Fruit fly (Drosophila melanogaster) whole organism, embryonic: ENCODE results near the gene cav.
A peak's percentile ranks its signal among the peaks of the same experiment; 100 is the strongest.

Experiments used
- Aef1 ChIP-seq: fragments of 200-800 bp; sonication (Bioruptor generic); IDR thresholded peaks from 3 replicates; pipeline ENCODE4 v1.3.6; 2022; ENCODE audit warnings: missing biosample characterization, missing genetic modification characterization
- BtbVII ChIP-seq: fragments of 200-800 bp; sonication (Bioruptor generic); optimal IDR thresholded peaks from 3 replicates; lab custom pipeline; 2017; ENCODE audit warnings: missing biosample characterization, mild to moderate bottlenecking, missing genetic modification characterization
- CG10267 ChIP-seq: fragments of 200-800 bp; sonication (Bioruptor generic); optimal IDR thresholded peaks from 2 replicates; lab custom pipeline; 2018; ENCODE audit warnings: missing biosample characterization, mild to moderate bottlenecking, missing genetic modification characterization, moderate library complexity
- CG11398 ChIP-seq: fragments of 200-800 bp; sonication (Bioruptor generic); optimal IDR thresholded peaks from 2 replicates; lab custom pipeline; 2016; ENCODE audit warnings: missing biosample characterization, missing genetic modification characterization
- CG12942 ChIP-seq: fragments of 200-800 bp; sonication (Bioruptor generic); optimal IDR thresholded peaks from 3 replicates; lab custom pipeline; 2016; ENCODE audit warnings: missing biosample characterization, missing genetic modification characterization
- CG14667 ChIP-seq: fragments of 200-800 bp; sonication (Bioruptor generic); IDR thresholded peaks from 2 replicates; pipeline ENCODE4 v1.3.6; 2022; ENCODE audit warnings: missing biosample characterization, missing genetic modification characterization
- CG17328 ChIP-seq: fragments of 200-800 bp; sonication (Bioruptor generic); IDR thresholded peaks from 2 replicates; pipeline ENCODE4 v1.3.6; 2022; ENCODE audit warnings: missing biosample characterization, missing genetic modification characterization
- CG18599 ChIP-seq: fragments of 200-800 bp; sonication (Bioruptor generic); optimal IDR thresholded peaks from 3 replicates; lab custom pipeline; 2017; ENCODE audit warnings: missing biosample characterization, missing genetic modification characterization, mild to moderate bottlenecking, moderate library complexity, missing genetic modification reagents
- CG2202 ChIP-seq: fragments of 200-800 bp; sonication (Bioruptor generic); optimal IDR thresholded peaks from 2 replicates; lab custom pipeline; 2018; ENCODE audit warnings: missing biosample characterization, mild to moderate bottlenecking, missing genetic modification characterization
- CG34376 ChIP-seq: fragments of 200-800 bp; sonication (Bioruptor generic); optimal IDR thresholded peaks from 2 replicates; lab custom pipeline; 2018; ENCODE audit warnings: missing biosample characterization, mild to moderate bottlenecking, missing genetic modification characterization
- CG4730 ChIP-seq: fragments of 200-800 bp; sonication (Bioruptor generic); IDR thresholded peaks from 2 replicates; pipeline ENCODE4 v1.3.6; 2022; ENCODE audit warnings: missing biosample characterization, missing genetic modification characterization
- CG6765 ChIP-seq: fragments of 200-800 bp; sonication (Bioruptor generic); optimal IDR thresholded peaks from 3 replicates; lab custom pipeline; 2017; ENCODE audit warnings: missing biosample characterization, mild to moderate bottlenecking, missing genetic modification characterization
- CG6791 ChIP-seq: fragments of 200-800 bp; sonication (Bioruptor generic); IDR thresholded peaks from 3 replicates; pipeline ENCODE4 v1.3.6; 2022; ENCODE audit warnings: missing biosample characterization, missing genetic modification characterization; ENCODE audit not compliant: partially characterized antibody
- CG8290 ChIP-seq, 3 experiments: fragments of 200-800 bp; sonication (Bioruptor generic); optimal IDR thresholded peaks; 2 replicates each; lab custom pipeline; 2016 to 2019; ENCODE audit warnings: missing biosample characterization in 3 of 3, missing genetic modification characterization in 3 of 3, mild to moderate bottlenecking in 2 of 3, moderate library complexity in 1 of 3
- CG8359 ChIP-seq: fragments of 200-800 bp; sonication (Bioruptor generic); optimal IDR thresholded peaks from 2 replicates; lab custom pipeline; 2017; ENCODE audit warnings: missing biosample characterization, mild to moderate bottlenecking, missing genetic modification characterization, borderline replicate concordance
- D19B ChIP-seq: fragments of 200-800 bp; sonication (Bioruptor generic); optimal IDR thresholded peaks from 2 replicates; lab custom pipeline; 2017; ENCODE audit warnings: missing biosample characterization, mild to moderate bottlenecking, missing genetic modification characterization
- Dek ChIP-seq: fragments of 200-800 bp; sonication (Bioruptor generic); optimal IDR thresholded peaks from 3 replicates; lab custom pipeline; 2019; ENCODE audit warnings: missing biosample characterization, mild to moderate bottlenecking, missing genetic modification characterization, moderate library complexity
- Dp ChIP-seq: fragments of 200-800 bp; sonication (Bioruptor generic); optimal IDR thresholded peaks from 2 replicates; lab custom pipeline; 2018; ENCODE audit warnings: missing biosample characterization, mild to moderate bottlenecking, missing genetic modification characterization, moderate library complexity
- E2f1 ChIP-seq: fragments of 200-800 bp; sonication (Bioruptor generic); IDR thresholded peaks from 2 replicates; pipeline ENCODE4 v1.3.6; 2022; ENCODE audit warnings: missing biosample characterization, missing genetic modification characterization
- Elba2 ChIP-seq: fragments of 200-800 bp; sonication (Bioruptor generic); optimal IDR thresholded peaks from 3 replicates; lab custom pipeline; 2016; ENCODE audit warnings: missing biosample characterization, missing genetic modification characterization
- Ets97D ChIP-seq: fragments of 200-800 bp; sonication (Bioruptor generic); optimal IDR thresholded peaks from 3 replicates; lab custom pipeline; 2016; ENCODE audit warnings: missing biosample characterization, missing genetic modification characterization
- Hmx ChIP-seq: fragments of 200-800 bp; sonication (Bioruptor generic); optimal IDR thresholded peaks from 2 replicates; lab custom pipeline; 2016; ENCODE audit warnings: missing biosample characterization, missing genetic modification characterization
- Pdp1 ChIP-seq, 2 experiments: fragments of 200-800 bp; sonication (Bioruptor generic); optimal IDR thresholded peaks; 3 replicates each; lab custom pipeline; 2016; ENCODE audit warnings: missing biosample characterization in 2 of 2, missing genetic modification characterization in 2 of 2, mild to moderate bottlenecking in 1 of 2, moderate library complexity in 1 of 2
- Rx ChIP-seq: fragments of 200-800 bp; sonication (Bioruptor generic); IDR thresholded peaks from 2 replicates; pipeline ENCODE4 v1.3.6; 2022; ENCODE audit warnings: missing biosample characterization, missing genetic modification characterization
- Xbp1 ChIP-seq: fragments of 200-800 bp; sonication (Bioruptor generic); optimal IDR thresholded peaks from 3 replicates; lab custom pipeline; 2016; ENCODE audit warnings: missing biosample characterization, mild to moderate bottlenecking, missing genetic modification characterization
- ara ChIP-seq: fragments of 200-800 bp; sonication (Bioruptor generic); IDR thresholded peaks from 2 replicates; pipeline ENCODE4 v1.3.6; 2022; ENCODE audit warnings: missing biosample characterization, missing genetic modification characterization
- chinmo ChIP-seq: fragments of 200-800 bp; sonication (Bioruptor generic); IDR thresholded peaks from 4 replicates; pipeline ENCODE4 v1.3.6; 2022; ENCODE audit warnings: missing biosample characterization, missing genetic modification characterization; ENCODE audit not compliant: partially characterized antibody
- dati ChIP-seq: fragments of 200-800 bp; sonication (Bioruptor generic); IDR thresholded peaks from 2 replicates; pipeline ENCODE4 v1.3.6; 2022; ENCODE audit warnings: missing biosample characterization, missing genetic modification characterization
- gcm ChIP-seq: fragments of 200-800 bp; sonication (Bioruptor generic); optimal IDR thresholded peaks from 2 replicates; lab custom pipeline; 2019; ENCODE audit warnings: missing biosample characterization, mild to moderate bottlenecking, missing genetic modification characterization, moderate library complexity
- gem ChIP-seq: fragments of 200-800 bp; sonication (Bioruptor generic); optimal IDR thresholded peaks from 2 replicates; lab custom pipeline; 2019; ENCODE audit warnings: missing biosample characterization, mild to moderate bottlenecking, missing genetic modification characterization, moderate library complexity
- hb ChIP-seq: fragments of 200-800 bp; sonication (Bioruptor generic); IDR thresholded peaks from 3 replicates; pipeline ENCODE4 v1.3.6; 2022; ENCODE audit warnings: missing biosample characterization, missing genetic modification characterization; ENCODE audit not compliant: partially characterized antibody
- kni ChIP-seq: fragments of 200-800 bp; sonication (Bioruptor generic); optimal IDR thresholded peaks from 3 replicates; lab custom pipeline; 2017; ENCODE audit warnings: mild to moderate bottlenecking, missing biosample characterization, missing genetic modification reagents, missing genetic modification characterization
- lilli ChIP-seq: fragments of 200-800 bp; sonication (Bioruptor generic); optimal IDR thresholded peaks from 3 replicates; lab custom pipeline; 2016; ENCODE audit warnings: missing biosample characterization, missing genetic modification characterization
- mld ChIP-seq: fragments of 200-800 bp; sonication (Bioruptor generic); IDR thresholded peaks from 3 replicates; pipeline ENCODE4 v1.3.6; 2022; ENCODE audit warnings: missing biosample characterization, missing genetic modification characterization; ENCODE audit not compliant: partially characterized antibody
- nerfin-2 ChIP-seq: fragments of 200-800 bp; sonication (Bioruptor generic); IDR thresholded peaks from 2 replicates; pipeline ENCODE4 v1.3.6; 2022; ENCODE audit warnings: missing biosample characterization, missing genetic modification characterization; ENCODE audit not compliant: partially characterized antibody
- pho ChIP-seq: fragments of 200-800 bp; sonication (Bioruptor generic); optimal IDR thresholded peaks from 2 replicates; lab custom pipeline; 2016; ENCODE audit warnings: missing biosample characterization, missing genetic modification characterization
- phol ChIP-seq: fragments of 200-800 bp; sonication (Bioruptor generic); optimal IDR thresholded peaks from 3 replicates; lab custom pipeline; 2018; ENCODE audit warnings: missing biosample characterization, mild to moderate bottlenecking, missing genetic modification characterization, moderate library complexity
- pros ChIP-seq: fragments of 200-800 bp; sonication (Bioruptor generic); optimal IDR thresholded peaks from 3 replicates; lab custom pipeline; 2019; ENCODE audit warnings: missing biosample characterization, mild to moderate bottlenecking, missing genetic modification characterization, moderate library complexity
- run ChIP-seq: fragments of 200-800 bp; sonication (Bioruptor generic); optimal IDR thresholded peaks from 3 replicates; lab custom pipeline; 2018; ENCODE audit warnings: missing biosample characterization, mild to moderate bottlenecking, missing genetic modification characterization
- salm ChIP-seq: fragments of 200-800 bp; sonication (Bioruptor generic); optimal IDR thresholded peaks from 2 replicates; lab custom pipeline; 2018; ENCODE audit warnings: missing biosample characterization, mild to moderate bottlenecking, missing genetic modification characterization
- sim ChIP-seq: fragments of 200-800 bp; sonication (Bioruptor generic); IDR thresholded peaks from 2 replicates; pipeline ENCODE4 v1.3.6; 2022; ENCODE audit warnings: missing biosample characterization, missing genetic modification characterization
- stwl ChIP-seq: fragments of 200-800 bp; sonication (Bioruptor generic); optimal IDR thresholded peaks from 3 replicates; lab custom pipeline; 2018; ENCODE audit warnings: missing biosample characterization, mild to moderate bottlenecking, missing genetic modification characterization, moderate library complexity
- trem ChIP-seq: fragments of 200-800 bp; optimal IDR thresholded peaks from 3 replicates; lab custom pipeline; 2019; ENCODE audit warnings: missing biosample characterization, mild to moderate bottlenecking, missing genetic modification characterization, moderate library complexity
- wek ChIP-seq: fragments of 200-800 bp; sonication (Bioruptor generic); optimal IDR thresholded peaks from 3 replicates; lab custom pipeline; 2018; ENCODE audit warnings: missing biosample characterization, mild to moderate bottlenecking, missing genetic modification characterization, moderate library complexity
- zen ChIP-seq: fragments of 200-800 bp; sonication (Bioruptor generic); optimal IDR thresholded peaks from 3 replicates; lab custom pipeline; 2018; ENCODE audit warnings: missing biosample characterization, mild to moderate bottlenecking, missing genetic modification characterization, moderate library complexity

cav gene

dm6 chr3R:24271071-24271470 is 50.2 kb downstream of the cav start, which contains the start of gene jar (continued):
- TF ChIP-seq Pdp1 (GFP tag; optimal IDR thresholded peaks at IDR 0.05; lab: Kevin White, UChicago) (peak in 1 of 2 experiments; percentile 12), CG34376 (GFP tag; lab: Kevin White, UChicago) (peak; percentile 79), CG2202 (peak; percentile 24), wek (GFP tag; lab: Kevin White, UChicago) (peak; percentile 65), Xbp1 (GFP tag; lab: Kevin White, UChicago) (no peak), CG11398 (GFP tag; lab: Kevin White, UChicago) (no peak), hb (peak; percentile 70), chinmo (peak; percentile 95; the same call in 3 of the 4 replicates), Rx (GFP tag; lab: Robert Waterston, UW) (no peak), phol (tag; lab: Kevin White, UChicago) (peak; percentile 46), CG8359 (GFP tag; lab: Kevin White, UChicago) (no peak), CG10267 (peak; percentile 78), trem (tag; lab: Kevin White, UChicago) (peak; percentile 84), CG4730 (GFP tag; lab: Robert Waterston, UW) (no peak), pho (GFP tag; lab: Kevin White, UChicago) (peak; percentile 12), kni (GFP tag; lab: Kevin White, UChicago) (peak; percentile 62), CG8290 (GFP tag; optimal IDR thresholded peaks at IDR 0.05; lab: Kevin White, UChicago) (peak; percentile 3), CG8290 (tag; optimal IDR thresholded peaks at IDR 0.05; lab: Kevin White, UChicago) (peak in 1 of 2 experiments; percentile 80), BtbVII (GFP tag; lab: Kevin White, UChicago) (peak; percentile 45), CG6765 (no peak), Dek (tag; lab: Kevin White, UChicago) (peak; percentile 25), stwl (peak; percentile 35), E2f1 (GFP tag; lab: Robert Waterston, UW) (peak; percentile 95), Aef1 (GFP tag; lab: Robert Waterston, UW) (peak; percentile 86), CG18599 (GFP tag; lab: Kevin White, UChicago) (peak; percentile 1), CG12942 (GFP tag; lab: Kevin White, UChicago) (no peak), pros (peak; percentile 67), dati (GFP tag; lab: Robert Waterston, UW) (no peak), gcm (GFP tag; lab: Kevin White, UChicago) (peak; percentile 63), nerfin-2 (peak; percentile 54; the same call in 1 of the 2 replicates), Ets97D (peak; percentile 75), lilli (GFP tag; lab: Kevin White, UChicago) (peak; percentile 12), CG17328 (peak; percentile 35), Dp (GFP tag; lab: Kevin White, UChicago) (peak; percentile 100), CG6791 (GFP tag; lab: Robert Waterston, UW) (peak; percentile 91), sim (no peak), Hmx (GFP tag; lab: Kevin White, UChicago) (no peak), ara (GFP tag; lab: Robert Waterston, UW) (no peak; the same call in 1 of the 2 replicates)

dm6 chr3R:24272232-24272631 is 51.3 kb downstream of the cav start:
- peak; percentile 15 for TF ChIP-seq gem (tag; lab: Kevin White, UChicago)
- TF ChIP-seq D19B (GFP tag; lab: Kevin White, UChicago), result peak; percentile 67
- TF ChIP-seq Elba2 (GFP tag; lab: Kevin White, UChicago), result peak; percentile 48
- no peak for TF ChIP-seq salm (tag; lab: Kevin White, UChicago)
- TF ChIP-seq zen (tag; lab: Kevin White, UChicago), result peak; percentile 17
- TF ChIP-seq run, result no peak
- no peak for TF ChIP-seq CG14667 (GFP tag; lab: Robert Waterston, UW)
- no peak for TF ChIP-seq Xbp1 (GFP tag; lab: Kevin White, UChicago)
- 0 out of 3 replicates have a peak, but pooled peaks have one; percentile 43 for TF ChIP-seq mld
